Worm (Caenorhabditis elegans): ENCODE results near the gene ftt-2.
A peak's percentile ranks its signal among the peaks of the same experiment; 100 is the strongest.

ce11 chrX:11637721-11638120 lies 32.5 kb upstream of the ftt-2 start:
- TF ChIP-seq snpc-4 (tag; optimal IDR thresholded peaks at IDR 0.05) (no peak), daf-12 (tag; optimal IDR thresholded peaks at IDR 0.05) (no peak), nhr-42 (GFP tag; IDR thresholded peaks at IDR 0.05) (0 out of 2 replicates have a peak, but pooled peaks have one; percentile 18), ceh-32 (tag; optimal IDR thresholded peaks at IDR 0.05; ENCODE audit: poor library complexity) (no peak), nhr-76 (tag; optimal IDR thresholded peaks at IDR 0.05) (no peak), ceh-28 (tag; optimal IDR thresholded peaks at IDR 0.05) (no peak), lsy-2 (tag; optimal IDR thresholded peaks at IDR 0.05) (no peak), fkh-10 (GFP tag; optimal IDR thresholded peaks at IDR 0.05) (no peak)

Measured in whole organism, L4 larva.